Fruit fly (Drosophila melanogaster) whole organism, pupa: ENCODE results near the gene CG16998.

ENCODE experiments used
- CG10348 ChIP-seq: fragments of 200-800 bp; sonication (Bioruptor generic); IDR thresholded peaks from 2 replicates; pipeline ENCODE4 v1.3.6; 2022; ENCODE audit warnings: missing biosample characterization, missing genetic modification characterization
- CG12605 ChIP-seq: fragments of 200-800 bp; sonication (Bioruptor generic); IDR thresholded peaks from 2 replicates; pipeline ENCODE4 v1.3.6; 2022; ENCODE audit warnings: missing biosample characterization, missing genetic modification characterization
- CG13204 ChIP-seq: fragments of 200-800 bp; sonication (Bioruptor generic); optimal IDR thresholded peaks from 2 replicates; lab custom pipeline; 2018; ENCODE audit warnings: missing biosample characterization, mild to moderate bottlenecking, missing genetic modification characterization, moderate library complexity
- CG14655 ChIP-seq: fragments of 200-800 bp; sonication (Bioruptor generic); optimal IDR thresholded peaks from 3 replicates; lab custom pipeline; 2017; ENCODE audit warnings: mild to moderate bottlenecking, missing biosample characterization, missing genetic modification reagents, missing genetic modification characterization
- CG15710 ChIP-seq: fragments of 200-800 bp; sonication (Bioruptor generic); optimal IDR thresholded peaks from 2 replicates; lab custom pipeline; 2018; ENCODE audit warnings: missing biosample characterization, mild to moderate bottlenecking, missing genetic modification characterization, moderate library complexity
- CG17806 ChIP-seq: fragments of 200-800 bp; sonication (Bioruptor generic); optimal IDR thresholded peaks from 2 replicates; lab custom pipeline; 2018; ENCODE audit warnings: missing biosample characterization, mild to moderate bottlenecking, missing genetic modification characterization, moderate library complexity
- CG32121 ChIP-seq: fragments of 200-800 bp; sonication (Bioruptor generic); IDR thresholded peaks from 2 replicates; pipeline ENCODE4 v1.3.6; 2022; ENCODE audit warnings: missing biosample characterization, missing genetic modification characterization
- CG34367 ChIP-seq: fragments of 200-800 bp; sonication (Bioruptor generic); optimal IDR thresholded peaks from 2 replicates; lab custom pipeline; 2018; ENCODE audit warnings: missing biosample characterization, mild to moderate bottlenecking, missing genetic modification characterization
- CG4496 ChIP-seq: fragments of 200-800 bp; sonication (Bioruptor generic); IDR thresholded peaks from 3 replicates; pipeline ENCODE4 v1.3.6; 2022; ENCODE audit warnings: missing biosample characterization, missing genetic modification characterization
- CG8159 ChIP-seq: fragments of 200-800 bp; sonication (Bioruptor generic); optimal IDR thresholded peaks from 3 replicates; lab custom pipeline; 2018; ENCODE audit warnings: missing biosample characterization, mild to moderate bottlenecking, missing genetic modification characterization, moderate library complexity
- CG8301 ChIP-seq: fragments of 200-800 bp; sonication (Bioruptor generic); optimal IDR thresholded peaks from 2 replicates; lab custom pipeline; 2018; ENCODE audit warnings: missing biosample characterization, mild to moderate bottlenecking, missing genetic modification characterization
- CG9948 ChIP-seq: fragments of 200-800 bp; sonication (Bioruptor generic); optimal IDR thresholded peaks from 2 replicates; lab custom pipeline; 2018; ENCODE audit warnings: missing biosample characterization, mild to moderate bottlenecking, missing genetic modification characterization, moderate library complexity
- D1 ChIP-seq: fragments of 200-800 bp; sonication (Bioruptor generic); optimal IDR thresholded peaks from 2 replicates; lab custom pipeline; 2018; ENCODE audit warnings: missing biosample characterization, mild to moderate bottlenecking, missing genetic modification characterization, moderate library complexity
- EcR ChIP-seq: fragments of 200-800 bp; sonication (Bioruptor generic); optimal IDR thresholded peaks from 3 replicates; lab custom pipeline; 2019; ENCODE audit warnings: missing biosample characterization, missing genetic modification characterization, mild to moderate bottlenecking, moderate library complexity, missing genetic modification reagents
- Ets98B ChIP-seq: fragments of 200-800 bp; sonication (Bioruptor generic); IDR thresholded peaks from 2 replicates; pipeline ENCODE4 v1.3.6; 2022; ENCODE audit warnings: missing biosample characterization, missing genetic modification characterization
- Pif1A ChIP-seq: fragments of 200-800 bp; sonication (Bioruptor generic); optimal IDR thresholded peaks from 3 replicates; lab custom pipeline; 2016; ENCODE audit warnings: missing biosample characterization, missing genetic modification characterization
- Pif1B ChIP-seq: fragments of 200-800 bp; sonication (Bioruptor generic); optimal IDR thresholded peaks from 3 replicates; lab custom pipeline; 2016; ENCODE audit warnings: missing biosample characterization, missing genetic modification characterization
- Snoo ChIP-seq: fragments of 200-800 bp; sonication (Bioruptor generic); optimal IDR thresholded peaks from 3 replicates; lab custom pipeline; 2017; ENCODE audit warnings: missing biosample characterization, mild to moderate bottlenecking, missing genetic modification characterization, inconsistent platforms
- fd96Ca ChIP-seq: fragments of 200-800 bp; sonication (Bioruptor generic); IDR thresholded peaks from 3 replicates; pipeline ENCODE4 v1.3.6; 2022; ENCODE audit warnings: missing biosample characterization, missing genetic modification characterization
- gl ChIP-seq: fragments of 200-800 bp; sonication (Bioruptor generic); optimal IDR thresholded peaks from 2 replicates; lab custom pipeline; 2018; ENCODE audit warnings: missing biosample characterization, mild to moderate bottlenecking, missing genetic modification characterization
- rn ChIP-seq: fragments of 200-800 bp; sonication (Bioruptor generic); IDR thresholded peaks from 2 replicates; pipeline ENCODE4 v1.3.6; 2022; ENCODE audit warnings: missing biosample characterization, missing genetic modification characterization

The CG16998 gene

DNA sequence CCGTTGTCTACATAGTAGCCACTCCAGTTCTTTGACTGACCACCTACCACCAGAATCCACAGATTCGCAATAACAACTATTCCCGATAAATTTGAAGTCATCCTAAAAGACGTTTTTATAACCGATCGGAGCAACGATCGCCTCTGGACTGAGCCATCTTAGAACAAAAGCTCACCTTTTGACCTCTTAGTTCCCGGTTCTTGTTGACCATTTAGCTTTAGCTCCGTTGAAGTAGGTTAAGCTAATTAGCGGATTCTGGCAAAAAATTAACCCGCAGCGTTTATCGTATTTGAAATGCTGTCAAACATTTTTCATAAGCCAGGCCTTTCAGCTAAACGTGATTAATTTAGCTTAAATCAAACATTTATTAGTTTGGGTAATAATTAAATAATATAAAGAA is 1.4 kb upstream of the CG16998 start, which contains the start of gene CG32374:
Gene CG32374, minus strand, starts transcription at position 101 of the 400 bp plus-strand sequence.
- no peak for TF ChIP-seq EcR (GFP tag; lab: Kevin White, UChicago)
- TF ChIP-seq CG32121 (GFP tag; lab: Robert Waterston, UW): no peak
- TF ChIP-seq Pif1A (GFP tag; lab: Kevin White, UChicago): no peak
- TF ChIP-seq Pif1B (GFP tag; lab: Kevin White, UChicago): no peak
- TF ChIP-seq D1: no peak
- no peak for TF ChIP-seq Ets98B (GFP tag; lab: Robert Waterston, UW)
- TF ChIP-seq rn (GFP tag; lab: Robert Waterston, UW): no peak
- TF ChIP-seq CG10348: no peak
- TF ChIP-seq CG34367 (tag; lab: Kevin White, UChicago): no peak
- no peak for TF ChIP-seq gl

DNA sequence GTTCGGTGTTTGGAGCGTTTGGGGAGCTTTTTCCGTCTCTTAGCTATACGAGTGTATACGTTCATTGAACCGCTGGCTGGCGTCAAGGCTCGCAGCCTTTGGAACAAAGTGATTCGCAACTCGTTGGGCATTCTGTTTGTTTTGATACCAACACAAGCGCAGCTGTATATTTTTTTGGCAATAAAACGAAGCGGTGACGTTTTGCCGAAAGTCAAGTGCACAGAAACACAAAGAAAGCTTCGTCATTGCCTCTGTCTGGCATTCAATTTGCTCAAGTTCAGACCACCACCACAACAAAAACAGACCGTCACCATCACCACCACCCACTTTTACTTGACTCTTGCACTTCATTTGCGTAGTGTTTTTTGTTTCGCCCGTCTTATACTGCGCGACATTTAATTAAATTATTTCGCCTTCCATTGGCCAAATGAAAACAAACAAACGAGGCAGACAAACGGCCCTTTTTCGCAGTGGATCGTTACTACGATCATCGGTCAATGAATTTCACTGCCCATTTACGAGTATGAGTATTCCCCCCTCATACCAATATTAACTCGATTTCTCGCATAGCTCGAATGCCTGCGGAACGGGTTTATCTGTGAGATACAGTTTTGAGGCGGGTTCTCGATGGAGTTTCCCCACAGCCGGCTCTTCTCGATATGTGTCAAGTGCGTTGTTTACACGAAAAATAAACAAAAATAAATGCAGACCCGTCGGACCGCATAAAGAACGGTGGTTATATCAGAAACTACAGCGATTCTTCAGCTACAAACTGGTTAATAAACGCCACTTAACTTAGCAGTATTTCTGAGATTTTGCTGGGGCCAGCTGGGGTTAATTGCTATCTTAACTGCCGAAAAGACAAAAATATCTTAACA is 8.9 kb downstream of the CG16998 start:
- TF ChIP-seq CG14655 (GFP tag; lab: Kevin White, UChicago) (no peak), CG32121 (GFP tag; lab: Robert Waterston, UW) (0 out of 2 replicates have a peak, but pooled peaks have one; percentile 14), EcR (GFP tag; lab: Kevin White, UChicago) (peak; percentile 87), D1 (no peak)

DNA sequence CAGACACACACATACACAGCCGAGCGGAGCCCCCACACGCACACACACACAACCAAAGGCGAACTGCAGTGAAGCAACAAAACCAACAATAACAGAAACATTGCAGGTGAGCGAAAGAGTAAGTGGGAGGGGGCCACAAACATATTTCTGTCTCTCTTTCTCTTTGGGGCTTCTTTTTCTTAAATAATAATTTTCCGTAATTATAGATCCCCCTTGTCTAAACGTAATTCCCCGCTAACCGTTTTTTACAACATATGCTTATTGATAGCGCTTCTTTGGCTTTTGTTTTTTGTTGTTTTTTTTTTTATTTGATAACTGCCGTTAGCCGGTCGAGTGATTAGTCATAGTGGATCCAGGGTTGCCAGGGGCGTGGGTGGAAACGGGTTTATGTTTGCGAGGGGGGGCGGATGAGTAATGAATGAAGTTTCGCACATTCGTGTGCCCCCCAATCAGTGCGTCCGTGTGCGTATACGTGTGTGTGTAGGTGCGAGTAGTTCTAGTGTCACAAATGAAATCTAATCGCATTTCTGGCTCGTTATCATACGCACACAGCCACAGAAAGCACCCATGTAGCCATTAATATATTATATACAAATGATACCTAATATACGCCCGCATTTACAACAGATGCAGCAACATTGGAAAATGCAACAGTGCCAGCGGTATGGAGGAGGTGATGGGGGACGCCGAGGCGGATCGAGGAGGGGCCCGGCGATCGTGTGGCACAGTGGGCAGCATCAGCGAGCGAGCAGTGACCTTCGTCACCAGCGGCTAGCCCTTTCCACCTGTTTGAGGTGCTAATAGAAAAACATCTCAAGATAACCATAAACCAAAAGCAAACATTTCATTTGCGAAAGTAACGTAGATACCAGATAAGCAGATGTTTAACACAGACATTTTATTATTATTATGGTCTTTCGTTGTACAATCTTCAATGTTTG is 10.3 kb downstream of the CG16998 start:
- TF ChIP-seq Pif1A (GFP tag; lab: Kevin White, UChicago) (peak; percentile 2), CG10348 (no peak), Ets98B (GFP tag; lab: Robert Waterston, UW) (peak; percentile 20; the same call in 1 of the 2 replicates), CG8159 (tag; lab: Kevin White, UChicago) (no peak), CG15710 (tag; lab: Kevin White, UChicago) (peak; percentile 4), CG32121 (GFP tag; lab: Robert Waterston, UW) (0 out of 2 replicates have a peak, but pooled peaks have one; percentile 35), EcR (GFP tag; lab: Kevin White, UChicago) (peak; percentile 17), fd96Ca (GFP tag; lab: Robert Waterston, UW) (peak; percentile 56; the same call in 2 of the 3 replicates), CG34367 (tag; lab: Kevin White, UChicago) (no peak), Pif1B (GFP tag; lab: Kevin White, UChicago) (no peak), CG17806 (peak; percentile 13), Snoo (peak; percentile 17), D1 (no peak), gl (no peak), CG13204 (no peak), CG4496 (peak; percentile 42; the same call in 2 of the 3 replicates), rn (GFP tag; lab: Robert Waterston, UW) (no peak), CG14655 (GFP tag; lab: Kevin White, UChicago) (no peak), CG9948 (tag; lab: Kevin White, UChicago) (no peak), CG8301 (tag; lab: Kevin White, UChicago) (no peak), CG12605 (GFP tag; lab: Robert Waterston, UW) (no peak)

DNA sequence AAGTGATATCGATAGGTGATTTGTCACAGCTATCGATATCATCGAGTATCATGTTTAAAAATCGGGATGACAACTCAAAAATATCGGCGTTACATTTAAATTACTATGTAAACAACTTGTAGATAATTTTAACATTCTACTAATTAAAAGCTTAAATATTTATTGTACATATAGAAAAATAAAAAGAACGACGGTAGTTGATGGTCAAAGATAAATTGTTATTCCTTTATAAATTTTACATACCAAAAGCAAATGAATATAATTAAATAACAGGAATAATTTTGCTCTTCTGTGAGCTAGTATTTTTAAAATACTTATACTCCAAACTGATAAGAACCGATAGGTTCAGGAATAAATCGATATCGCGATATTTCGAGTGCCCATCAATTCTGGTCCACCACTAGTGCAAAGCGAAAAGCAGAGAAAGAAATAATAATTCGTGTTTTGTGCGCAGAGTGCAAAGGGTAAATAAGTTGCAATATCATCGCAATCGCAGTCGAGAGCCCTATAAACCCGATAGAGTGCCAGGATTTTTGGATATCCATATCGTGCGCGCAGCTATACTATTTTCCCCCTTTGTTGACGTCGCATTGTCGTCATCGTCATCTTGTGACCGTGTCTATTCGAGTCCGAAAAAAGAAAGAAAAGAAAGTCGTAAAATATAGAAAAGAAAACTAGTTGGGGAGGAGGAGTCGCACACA is 11.1 kb downstream of the CG16998 start, which contains the start of gene lqf:
Gene lqf, plus strand, starts transcription at position 401 of the 701 bp plus-strand sequence.
- no peak for TF ChIP-seq CG12605 (GFP tag; lab: Robert Waterston, UW)
- no peak for TF ChIP-seq CG9948 (tag; lab: Kevin White, UChicago)
- 0 out of 3 replicates have a peak, but pooled peaks have one; percentile 7 for TF ChIP-seq fd96Ca (GFP tag; lab: Robert Waterston, UW)
- TF ChIP-seq Snoo: no peak
- TF ChIP-seq Pif1A (GFP tag; lab: Kevin White, UChicago): peak; percentile 20
- TF ChIP-seq CG4496: peak; percentile 6; the same call in 1 of the 3 replicates
- no peak for TF ChIP-seq D1
- no peak for TF ChIP-seq Ets98B (GFP tag; lab: Robert Waterston, UW)
- no peak for TF ChIP-seq CG10348
- peak; percentile 3 for TF ChIP-seq CG15710 (tag; lab: Kevin White, UChicago)
- TF ChIP-seq CG17806: no peak
- TF ChIP-seq CG32121 (GFP tag; lab: Robert Waterston, UW): no peak
- no peak for TF ChIP-seq CG13204
- no peak for TF ChIP-seq CG14655 (GFP tag; lab: Kevin White, UChicago)
- no peak for TF ChIP-seq CG8301 (tag; lab: Kevin White, UChicago)
- TF ChIP-seq CG34367 (tag; lab: Kevin White, UChicago): no peak
- TF ChIP-seq Pif1B (GFP tag; lab: Kevin White, UChicago): peak; percentile 20
- no peak for TF ChIP-seq EcR (GFP tag; lab: Kevin White, UChicago)
- TF ChIP-seq CG8159 (tag; lab: Kevin White, UChicago): peak; percentile 3
- no peak for TF ChIP-seq rn (GFP tag; lab: Robert Waterston, UW)
- no peak for TF ChIP-seq gl
